Worm (Caenorhabditis elegans) whole organism, late embryonic: ENCODE measurements around the gene srd-66.

Source experiments
- C38D4.7 ChIP-seq: fragments of 200-800 bp; sonication (Bioruptor generic); optimal IDR thresholded peaks from 2 replicates; lab custom pipeline; 2018; ENCODE audit warnings: mild to moderate bottlenecking, missing genetic modification characterization, moderate library complexity, missing compliant biosample characterization
- F13H6.1 ChIP-seq: sonication (generic microtip); optimal IDR thresholded peaks from 2 replicates; lab custom pipeline; 2016; ENCODE audit warnings: missing genetic modification characterization, missing compliant biosample characterization
- K09A11.1 ChIP-seq: sonication (generic microtip); optimal IDR thresholded peaks from 2 replicates; lab custom pipeline; 2017; ENCODE audit warnings: antibody characterized with exemption, mild to moderate bottlenecking, missing genetic modification characterization, missing compliant biosample characterization; ENCODE audit not compliant: insufficient read depth
- Y22D7AL.16 ChIP-seq: sonication (generic microtip); optimal IDR thresholded peaks from 2 replicates; lab custom pipeline; 2016; ENCODE audit warnings: missing genetic modification characterization, missing compliant biosample characterization
- ahr-1 ChIP-seq: sonication (generic microtip); optimal IDR thresholded peaks from 2 replicates; lab custom pipeline; 2016; ENCODE audit warnings: missing genetic modification characterization, missing compliant biosample characterization
- ama-1 ChIP-seq: fragments of 150-350 bp; optimal IDR thresholded peaks from 2 replicates; lab custom pipeline; 2014
- ceh-14 ChIP-seq: sonication (generic microtip); optimal IDR thresholded peaks from 2 replicates; lab custom pipeline; 2016; ENCODE audit warnings: missing genotype, missing genetic modification characterization, missing compliant biosample characterization
- ceh-19 ChIP-seq: fragments of 200-800 bp; sonication (Bioruptor generic); optimal IDR thresholded peaks from 2 replicates; lab custom pipeline; 2018; ENCODE audit warnings: mild to moderate bottlenecking, missing genetic modification characterization, missing compliant biosample characterization
- ceh-2 ChIP-seq: sonication (generic microtip); optimal IDR thresholded peaks from 2 replicates; lab custom pipeline; 2016; ENCODE audit warnings: missing genotype, missing genetic modification characterization, missing compliant biosample characterization
- ceh-22 ChIP-seq: sonication (generic microtip); optimal IDR thresholded peaks from 2 replicates; lab custom pipeline; 2017; ENCODE audit warnings: missing biosample characterization, missing genetic modification characterization
- ceh-24 ChIP-seq: sonication (generic microtip); optimal IDR thresholded peaks from 2 replicates; lab custom pipeline; 2016; ENCODE audit warnings: mild to moderate bottlenecking, missing genetic modification characterization, missing compliant biosample characterization
- ceh-30 ChIP-seq: fragments of 150-350 bp; optimal IDR thresholded peaks from 2 replicates; lab custom pipeline; 2014; ENCODE audit warnings: missing biosample characterization, missing genetic modification characterization
- ceh-31 ChIP-seq: sonication (generic microtip); optimal IDR thresholded peaks from 2 replicates; lab custom pipeline; 2016; ENCODE audit warnings: missing genetic modification characterization, missing compliant biosample characterization
- ceh-34 ChIP-seq: sonication (generic microtip); optimal IDR thresholded peaks from 2 replicates; lab custom pipeline; 2016; ENCODE audit warnings: mild to moderate bottlenecking, missing genetic modification characterization, missing compliant biosample characterization
- ceh-45 ChIP-seq: fragments of 200-800 bp; sonication (Bioruptor generic); IDR thresholded peaks from 2 replicates; pipeline ENCODE4 v1.3.6; 2022; ENCODE audit warnings: missing genetic modification reagents, missing genetic modification characterization, missing compliant biosample characterization
- che-1 ChIP-seq: sonication (generic microtip); optimal IDR thresholded peaks from 2 replicates; lab custom pipeline; 2016; ENCODE audit warnings: mild to moderate bottlenecking, missing genetic modification characterization, missing compliant biosample characterization
- dmd-4 ChIP-seq: sonication (generic microtip); optimal IDR thresholded peaks from 2 replicates; lab custom pipeline; 2016; ENCODE audit warnings: borderline replicate concordance, missing genetic modification characterization, missing compliant biosample characterization
- fkh-10 ChIP-seq: fragments of 150-350 bp; optimal IDR thresholded peaks from 2 replicates; lab custom pipeline; 2014; ENCODE audit warnings: missing biosample characterization, missing genetic modification reagents, missing genetic modification characterization
- hlh-15 ChIP-seq: sonication (generic microtip); optimal IDR thresholded peaks from 2 replicates; lab custom pipeline; 2016; ENCODE audit warnings: missing genetic modification characterization, missing compliant biosample characterization
- hlh-8 ChIP-seq: sonication (generic microtip); optimal IDR thresholded peaks from 2 replicates; lab custom pipeline; 2016; ENCODE audit warnings: missing genotype, missing genetic modification characterization, missing compliant biosample characterization
- lin-11 ChIP-seq: fragments of 200-800 bp; sonication (Bioruptor generic); optimal IDR thresholded peaks from 2 replicates; lab custom pipeline; 2018; ENCODE audit warnings: mild to moderate bottlenecking, missing genetic modification characterization, missing compliant biosample characterization
- madf-2 ChIP-seq: sonication (generic microtip); optimal IDR thresholded peaks from 2 replicates; lab custom pipeline; 2017; ENCODE audit warnings: missing genetic modification characterization, missing compliant biosample characterization
- nfya-1 ChIP-seq: sonication (generic microtip); optimal IDR thresholded peaks from 2 replicates; lab custom pipeline; 2017; ENCODE audit warnings: missing genetic modification characterization, mild to moderate bottlenecking, missing compliant biosample characterization, antibody characterized with exemption, moderate library complexity
- nhr-232 ChIP-seq: sonication (generic microtip); optimal IDR thresholded peaks from 2 replicates; lab custom pipeline; 2016; ENCODE audit warnings: missing genetic modification characterization, missing compliant biosample characterization
- npax-4 ChIP-seq: sonication (generic microtip); optimal IDR thresholded peaks from 2 replicates; lab custom pipeline; 2016; ENCODE audit warnings: missing genetic modification characterization, missing compliant biosample characterization
- odd-2 ChIP-seq: sonication (generic microtip); optimal IDR thresholded peaks from 2 replicates; lab custom pipeline; 2017; ENCODE audit warnings: antibody characterized with exemption, mild to moderate bottlenecking, missing genetic modification characterization, missing compliant biosample characterization
- pat-9 ChIP-seq: fragments of 200-800 bp; sonication (Bioruptor generic); optimal IDR thresholded peaks from 2 replicates; lab custom pipeline; 2018; ENCODE audit warnings: mild to moderate bottlenecking, missing genetic modification characterization, moderate library complexity, missing compliant biosample characterization
- pax-1 ChIP-seq: fragments of 150-350 bp; optimal IDR thresholded peaks from 2 replicates; lab custom pipeline; 2014; ENCODE audit warnings: missing biosample characterization, missing genetic modification characterization
- pha-2 ChIP-seq: sonication (generic microtip); optimal IDR thresholded peaks from 2 replicates; lab custom pipeline; 2017; ENCODE audit warnings: mild to moderate bottlenecking, missing genetic modification characterization, missing compliant biosample characterization
- pros-1 ChIP-seq: fragments of 150-350 bp; optimal IDR thresholded peaks from 2 replicates; lab custom pipeline; 2014; ENCODE audit warnings: missing biosample characterization, missing genetic modification reagents, missing genetic modification characterization
- rnt-1 ChIP-seq: sonication (generic microtip); optimal IDR thresholded peaks from 2 replicates; lab custom pipeline; 2016; ENCODE audit warnings: missing genetic modification characterization, missing compliant biosample characterization
- syd-9 ChIP-seq: sonication (generic microtip); optimal IDR thresholded peaks from 2 replicates; lab custom pipeline; 2016; ENCODE audit warnings: mild to moderate bottlenecking, missing genetic modification characterization, moderate library complexity, missing compliant biosample characterization
- unc-3 ChIP-seq, 2 experiments: fragments of 200-800 bp in 1 of 2; sonication (Bioruptor generic) in 1 of 2; sonication (generic microtip) in 1 of 2; conservative IDR thresholded peaks in 1 of 2; optimal IDR thresholded peaks in 1 of 2; 2 replicates each; pipeline versions ENCODE4 v1.3.6 to Lab custom; 2016 to 2022; ENCODE audit warnings: missing compliant biosample characterization in 2 of 2, missing genetic modification characterization in 2 of 2, missing genetic modification reagents in 1 of 2
- unc-86 ChIP-seq: sonication (generic microtip); optimal IDR thresholded peaks from 2 replicates; lab custom pipeline; 2016; ENCODE audit warnings: missing genetic modification characterization, missing compliant biosample characterization
- zip-5 ChIP-seq: sonication (generic microtip); optimal IDR thresholded peaks from 2 replicates; lab custom pipeline; 2016; ENCODE audit warnings: missing genetic modification characterization, missing compliant biosample characterization
- ztf-16 ChIP-seq: sonication (generic microtip); optimal IDR thresholded peaks from 2 replicates; lab custom pipeline; 2017; ENCODE audit warnings: missing genetic modification characterization, missing compliant biosample characterization

srd-66 gene

DNA sequence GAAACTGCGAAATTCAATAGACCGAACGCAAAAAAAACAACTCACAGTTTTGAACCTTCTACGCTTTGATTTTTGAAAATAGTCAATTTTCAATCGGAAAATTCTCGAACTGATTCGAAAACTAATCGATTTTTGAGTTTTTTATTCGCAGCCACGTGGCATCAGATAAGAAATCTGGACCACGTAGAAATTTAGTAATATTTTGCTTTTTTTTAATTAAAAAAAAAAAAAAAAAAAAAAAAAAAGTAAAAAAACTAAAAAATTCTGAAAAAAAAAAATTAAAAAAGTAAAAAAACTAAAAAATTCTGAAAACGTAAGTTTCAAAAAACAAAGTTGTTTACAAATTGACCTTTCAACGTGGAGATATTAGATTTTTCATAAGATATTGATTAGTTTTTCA, 5.8 kb downstream of the srd-66 start, which contains the start of gene R155.3:
Gene R155.3 (minus strand): TSS at position 101 of the 400 bp plus-strand sequence.
- no peak for TF ChIP-seq pax-1 (tag; lab: Kevin White, UChicago)
- no peak for TF ChIP-seq ceh-2 (tag; lab: Kevin White, UChicago)
- TF ChIP-seq Y22D7AL.16 (tag; lab: Kevin White, UChicago): no peak
- no peak for TF ChIP-seq ceh-34 (tag; lab: Kevin White, UChicago)
- no peak for TF ChIP-seq rnt-1 (tag; lab: Kevin White, UChicago)
- no peak for TF ChIP-seq hlh-15 (tag; lab: Kevin White, UChicago)
- no peak for TF ChIP-seq npax-4 (tag; lab: Kevin White, UChicago)
- TF ChIP-seq C38D4.7 (GFP tag; lab: Kevin White, UChicago): no peak
- TF ChIP-seq madf-2 (tag; lab: Kevin White, UChicago): no peak
- TF ChIP-seq pros-1 (tag; lab: Kevin White, UChicago): no peak
- TF ChIP-seq ceh-14: no peak
- TF ChIP-seq unc-3 (GFP tag; conservative IDR thresholded peaks at IDR 0.05; lab: Robert Waterston, UW): no peak
- TF ChIP-seq unc-3 (tag; optimal IDR thresholded peaks at IDR 0.05; lab: Kevin White, UChicago): no peak
- no peak for TF ChIP-seq fkh-10 (GFP tag; lab: Kevin White, UChicago)
- no peak for TF ChIP-seq ceh-19 (GFP tag; lab: Kevin White, UChicago)
- TF ChIP-seq che-1 (tag; lab: Kevin White, UChicago): no peak
- TF ChIP-seq nhr-232 (tag; lab: Kevin White, UChicago): no peak
- no peak for TF ChIP-seq ceh-31 (tag; lab: Kevin White, UChicago)

DNA sequence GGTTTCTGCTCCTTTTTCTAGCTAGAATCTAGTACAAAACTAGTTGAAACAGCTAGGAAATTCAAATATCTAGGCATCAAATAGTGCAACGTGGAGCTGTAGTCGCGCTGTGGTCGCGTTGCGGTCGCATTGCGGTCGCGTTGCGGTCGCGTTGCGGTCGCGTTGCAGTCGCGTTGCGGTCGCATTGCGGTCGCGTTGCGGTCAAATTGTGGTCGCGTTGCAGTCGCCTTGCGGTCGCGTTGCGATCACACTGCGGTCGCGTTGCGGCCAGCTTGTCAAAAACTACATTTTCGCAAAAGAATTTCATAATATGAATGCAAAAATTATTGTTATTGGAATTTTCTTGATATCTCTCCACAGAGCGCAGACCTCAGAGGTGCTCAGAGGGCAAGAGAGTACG, 6.5 kb downstream of the srd-66 start:
- TF ChIP-seq ceh-22 (tag; lab: Kevin White, UChicago): no peak
- TF ChIP-seq nhr-232 (tag; lab: Kevin White, UChicago): no peak
- no peak for TF ChIP-seq hlh-8 (tag; lab: Kevin White, UChicago)
- TF ChIP-seq ceh-30 (tag; lab: Kevin White, UChicago): no peak
- no peak for TF ChIP-seq syd-9 (tag; lab: Kevin White, UChicago)

DNA sequence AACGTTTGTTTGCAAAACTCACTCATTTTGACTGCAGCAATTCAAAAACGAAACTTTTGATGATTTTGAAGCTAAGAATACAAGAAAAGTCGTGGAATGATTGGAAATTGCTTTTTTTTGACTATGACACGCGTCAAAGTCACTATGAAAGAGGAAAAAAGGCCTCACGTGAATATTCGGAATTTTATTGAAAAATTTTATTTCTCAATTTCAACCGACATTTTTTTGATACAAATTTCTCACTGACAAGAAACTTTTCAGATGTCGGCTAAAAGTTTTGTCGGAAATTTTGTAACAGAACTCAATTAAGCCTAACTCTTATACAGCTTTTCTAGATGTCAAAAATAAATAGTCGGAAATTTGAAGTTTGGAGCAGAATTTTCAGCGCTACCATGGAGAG, 12.0 kb downstream of the srd-66 start, which contains the start of gene R155.5:
Gene R155.5 (minus strand): TSS at position 101 of the 400 bp plus-strand sequence.
- TF ChIP-seq lin-11 (tag; lab: Kevin White, UChicago) (no peak), C38D4.7 (GFP tag; lab: Kevin White, UChicago) (no peak), unc-86 (tag; lab: Kevin White, UChicago) (no peak), ceh-31 (tag; lab: Kevin White, UChicago) (no peak), pat-9 (tag; lab: Kevin White, UChicago) (no peak), ama-1 (lab: Kevin White, UChicago) (no peak), zip-5 (tag; lab: Kevin White, UChicago) (no peak), ceh-19 (GFP tag; lab: Kevin White, UChicago) (no peak), dmd-4 (tag; lab: Kevin White, UChicago) (no peak), madf-2 (tag; lab: Kevin White, UChicago) (no peak), ahr-1 (tag; lab: Kevin White, UChicago) (no peak), syd-9 (tag; lab: Kevin White, UChicago) (no peak), pha-2 (tag; lab: Kevin White, UChicago) (no peak), nfya-1 (tag; lab: Kevin White, UChicago) (no peak), ceh-14 (no peak), K09A11.1 (tag; lab: Kevin White, UChicago) (no peak), odd-2 (no peak), ceh-24 (no peak), ceh-2 (tag; lab: Kevin White, UChicago) (no peak)

DNA sequence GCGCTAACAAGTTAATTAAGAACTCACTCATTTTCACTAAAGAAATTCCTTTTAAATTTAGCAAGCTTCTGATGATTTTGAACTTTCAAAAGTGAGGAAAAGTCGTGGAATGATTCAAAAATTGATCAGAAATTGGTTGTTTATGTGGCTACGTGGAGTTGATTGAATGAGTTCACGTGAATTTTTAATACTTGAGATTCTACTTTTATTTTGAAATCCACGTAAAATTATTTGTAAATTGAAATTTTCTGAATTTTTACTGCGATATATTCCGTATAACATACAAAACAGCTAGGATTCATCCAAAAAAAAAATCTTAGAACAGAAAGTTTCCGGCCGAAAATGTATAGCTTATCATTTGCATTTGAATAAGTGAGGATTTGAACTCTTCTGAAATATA, 12.6 kb downstream of the srd-66 start, which contains the start of gene moa-1:
Gene moa-1 (minus strand): TSS at position 101 of the 400 bp plus-strand sequence.
- no peak for TF ChIP-seq pros-1 (tag; lab: Kevin White, UChicago)
- no peak for TF ChIP-seq zip-5 (tag; lab: Kevin White, UChicago)
- no peak for TF ChIP-seq ztf-16 (tag; lab: Kevin White, UChicago)
- no peak for TF ChIP-seq pat-9 (tag; lab: Kevin White, UChicago)
- TF ChIP-seq ceh-45 (GFP tag; lab: Robert Waterston, UW): no peak
- TF ChIP-seq F13H6.1: no peak
- TF ChIP-seq Y22D7AL.16 (tag; lab: Kevin White, UChicago): no peak
